Worm (Caenorhabditis elegans) whole organism, L2 larva: ENCODE data around the gene ins-13.
A peak's percentile ranks its signal among the peaks of the same experiment; 100 is the strongest.

Source experiments
- C34F6.9 ChIP-seq: fragments of 150-350 bp; optimal IDR thresholded peaks from 2 replicates; lab custom pipeline; 2014; ENCODE audit warnings: missing biosample characterization, missing genetic modification characterization
- aly-2 ChIP-seq: fragments of 150-350 bp; optimal IDR thresholded peaks from 2 replicates; lab custom pipeline; 2014; ENCODE audit warnings: missing biosample characterization, missing genetic modification characterization
- blmp-1 ChIP-seq: sonication (generic microtip); optimal IDR thresholded peaks from 2 replicates; lab custom pipeline; 2017; ENCODE audit warnings: missing genetic modification characterization, mild to moderate bottlenecking, missing compliant biosample characterization, antibody characterized with exemption, moderate library complexity; ENCODE audit not compliant: insufficient read depth
- crh-2 ChIP-seq: sonication (generic microtip); optimal IDR thresholded peaks from 2 replicates; lab custom pipeline; 2017; ENCODE audit warnings: missing biosample characterization, missing genetic modification characterization
- dmd-4 ChIP-seq: sonication (generic microtip); optimal IDR thresholded peaks from 2 replicates; lab custom pipeline; 2017; ENCODE audit warnings: missing biosample characterization, missing genetic modification characterization
- egl-27 ChIP-seq: sonication (generic microtip); optimal IDR thresholded peaks from 3 replicates; lab custom pipeline; 2017; ENCODE audit warnings: missing biosample characterization, missing genetic modification reagents, missing genetic modification characterization
- elt-1 ChIP-seq: fragments of 150-350 bp; optimal IDR thresholded peaks from 2 replicates; lab custom pipeline; 2014; ENCODE audit warnings: missing biosample characterization, missing genetic modification characterization
- elt-3 ChIP-seq: sonication (generic microtip); optimal IDR thresholded peaks from 2 replicates; lab custom pipeline; 2017; ENCODE audit warnings: missing biosample characterization, missing genetic modification characterization
- fos-1 ChIP-seq: fragments of 150-350 bp; optimal IDR thresholded peaks from 2 replicates; lab custom pipeline; 2014; ENCODE audit warnings: missing biosample characterization, missing genetic modification characterization
- gmeb-1 ChIP-seq: fragments of 150-350 bp; optimal IDR thresholded peaks from 2 replicates; lab custom pipeline; 2014; ENCODE audit warnings: missing biosample characterization, missing genetic modification characterization
- lin-11 ChIP-seq: fragments of 150-350 bp; sonication (generic microtip); optimal IDR thresholded peaks from 2 replicates; lab custom pipeline; 2014; ENCODE audit warnings: missing biosample characterization, missing genetic modification characterization, inconsistent platforms, mixed read lengths
- lin-39 ChIP-seq: fragments of 150-350 bp; optimal IDR thresholded peaks from 2 replicates; lab custom pipeline; 2014; ENCODE audit warnings: missing biosample characterization, missing genetic modification reagents, missing genetic modification characterization
- lsy-2 ChIP-seq, 2 experiments: fragments of 150-350 bp in 1 of 2; sonication (generic microtip) in 1 of 2; optimal IDR thresholded peaks; 2 replicates each; lab custom pipeline; 2014 to 2017; ENCODE audit warnings: missing biosample characterization in 2 of 2, missing genetic modification characterization in 2 of 2
- mab-5 ChIP-seq: fragments of 150-350 bp; optimal IDR thresholded peaks from 2 replicates; lab custom pipeline; 2014; ENCODE audit warnings: missing biosample characterization, missing genetic modification characterization
- mdl-1 ChIP-seq, 2 experiments: fragments of 150-350 bp in 1 of 2; sonication (generic microtip) in 1 of 2; optimal IDR thresholded peaks; 2 replicates each; lab custom pipeline; 2017; ENCODE audit warnings: missing biosample characterization in 2 of 2, missing genetic modification characterization in 2 of 2
- nhr-11 ChIP-seq: fragments of 150-350 bp; optimal IDR thresholded peaks from 2 replicates; lab custom pipeline; 2014; ENCODE audit warnings: missing biosample characterization, missing genetic modification characterization
- nhr-129 ChIP-seq: fragments of 150-350 bp; optimal IDR thresholded peaks from 2 replicates; lab custom pipeline; 2014; ENCODE audit warnings: missing biosample characterization, missing genetic modification characterization
- nhr-23 ChIP-seq: fragments of 150-350 bp; optimal IDR thresholded peaks from 2 replicates; lab custom pipeline; 2014; ENCODE audit warnings: missing biosample characterization, missing genetic modification reagents, missing genetic modification characterization
- nhr-6 ChIP-seq: fragments of 150-350 bp; optimal IDR thresholded peaks from 2 replicates; lab custom pipeline; 2014; ENCODE audit warnings: missing biosample characterization, missing genetic modification characterization
- nhr-77 ChIP-seq: fragments of 150-350 bp; optimal IDR thresholded peaks from 2 replicates; lab custom pipeline; 2014; ENCODE audit warnings: missing biosample characterization, missing genetic modification characterization
- peb-1 ChIP-seq: fragments of 150-350 bp; optimal IDR thresholded peaks from 2 replicates; lab custom pipeline; 2014; ENCODE audit warnings: missing biosample characterization, missing genetic modification characterization
- sem-4 ChIP-seq: fragments of 150-350 bp; optimal IDR thresholded peaks from 2 replicates; lab custom pipeline; 2014; ENCODE audit warnings: missing biosample characterization, missing genetic modification reagents, missing genetic modification characterization
- unc-55 ChIP-seq: fragments of 150-350 bp; sonication (generic microtip); optimal IDR thresholded peaks from 3 replicates; lab custom pipeline; 2014; ENCODE audit warnings: missing biosample characterization, missing genetic modification reagents, missing genetic modification characterization
- unc-62 ChIP-seq: fragments of 150-350 bp; optimal IDR thresholded peaks from 2 replicates; lab custom pipeline; 2014; ENCODE audit warnings: missing biosample characterization, missing genetic modification reagents, missing genetic modification characterization
- zag-1 ChIP-seq: fragments of 150-350 bp; optimal IDR thresholded peaks from 2 replicates; lab custom pipeline; 2014; ENCODE audit warnings: missing biosample characterization, missing genetic modification characterization
- ztf-11 ChIP-seq: sonication (generic microtip); optimal IDR thresholded peaks from 2 replicates; lab custom pipeline; 2017; ENCODE audit warnings: missing biosample characterization, missing genetic modification characterization
- ztf-4 ChIP-seq: fragments of 150-350 bp; optimal IDR thresholded peaks from 2 replicates; lab custom pipeline; 2014; ENCODE audit warnings: missing biosample characterization, missing genetic modification characterization

Gene ins-13

ce11 chrII:5511417-5512353, 33.0 kb downstream of the ins-13 start:
- peak; percentile 13 for TF ChIP-seq blmp-1 (tag; lab: Kevin White, UChicago)
- no peak for TF ChIP-seq elt-3 (tag; lab: Kevin White, UChicago)
- peak; percentile 44 for TF ChIP-seq unc-55 (GFP tag; lab: Kevin White, UChicago)
- TF ChIP-seq C34F6.9 (tag; lab: Kevin White, UChicago), result peak; percentile 83
- no peak for TF ChIP-seq crh-2
- TF ChIP-seq lsy-2 (tag; optimal IDR thresholded peaks at IDR 0.05; lab: Kevin White, UChicago), result peak in 1 of 2 experiments; percentile 56
- peak; percentile 44 for TF ChIP-seq nhr-129 (tag; lab: Kevin White, UChicago)

ce11 chrII:5505820-5506287, 38.8 kb downstream of the ins-13 start, which contains the start of gene npp-24:
TSS of gene npp-24 (plus strand) at chrII:5505870.
- peak; percentile 10 for TF ChIP-seq C34F6.9 (tag; lab: Kevin White, UChicago)
- no peak for TF ChIP-seq lin-39 (tag; lab: Kevin White, UChicago)
- TF ChIP-seq unc-55 (GFP tag; lab: Kevin White, UChicago), result peak; percentile 13
- no peak for TF ChIP-seq gmeb-1 (tag; lab: Kevin White, UChicago)
- TF ChIP-seq aly-2 (tag; lab: Kevin White, UChicago), result no peak
- TF ChIP-seq blmp-1 (tag; lab: Kevin White, UChicago), result peak; percentile 49
- no peak for TF ChIP-seq egl-27 (tag; lab: Kevin White, UChicago)
- TF ChIP-seq zag-1 (tag; lab: Kevin White, UChicago), result no peak
- TF ChIP-seq lsy-2 (tag; optimal IDR thresholded peaks at IDR 0.05; lab: Kevin White, UChicago), result peak in 1 of 2 experiments; percentile 38

ce11 chrII:5503760-5504159, 40.9 kb downstream of the ins-13 start, which contains the start of gene cyp-44A1:
TSS of gene cyp-44A1 (plus strand) at chrII:5504044.
- peak; percentile 2 for TF ChIP-seq fos-1
- no peak for TF ChIP-seq ztf-11 (tag; lab: Kevin White, UChicago)

- TF ChIP-seq egl-27 (tag; lab: Kevin White, UChicago) (no peak), lsy-2 (tag; optimal IDR thresholded peaks at IDR 0.05; lab: Kevin White, UChicago) (peak in 1 of 2 experiments; percentile 49), gmeb-1 (tag; lab: Kevin White, UChicago) (peak; percentile 70), unc-62 (no peak), C34F6.9 (tag; lab: Kevin White, UChicago) (peak; percentile 33), nhr-129 (tag; lab: Kevin White, UChicago) (peak; percentile 35)
Observed at ce11 chrII:5500986-5501657, 43.5 kb downstream of the ins-13 start, which contains the start of gene F12A10.8. TSS of gene F12A10.8 (minus strand) at chrII:5501064.

ce11 chrII:5500470-5500869, 44.2 kb downstream of the ins-13 start, which contains the start of gene fzy-1:
TSS of gene fzy-1 (plus strand) at chrII:5500770.
- TF ChIP-seq nhr-23 (tag; lab: Kevin White, UChicago) (no peak), nhr-129 (tag; lab: Kevin White, UChicago) (no peak), nhr-77 (tag; lab: Kevin White, UChicago) (no peak), lin-39 (tag; lab: Kevin White, UChicago) (no peak), elt-3 (tag; lab: Kevin White, UChicago) (no peak), sem-4 (tag; lab: Kevin White, UChicago) (no peak), mdl-1 (tag; optimal IDR thresholded peaks at IDR 0.05; lab: Kevin White, UChicago) (no peak), lin-11 (tag; lab: Kevin White, UChicago) (no peak), C34F6.9 (tag; lab: Kevin White, UChicago) (no peak), nhr-6 (tag; lab: Kevin White, UChicago) (no peak), mab-5 (tag; lab: Kevin White, UChicago) (no peak), lsy-2 (tag; optimal IDR thresholded peaks at IDR 0.05; lab: Kevin White, UChicago) (no peak), ztf-4 (tag; lab: Kevin White, UChicago) (no peak), dmd-4 (tag; lab: Kevin White, UChicago) (no peak), nhr-11 (no peak), blmp-1 (tag; lab: Kevin White, UChicago) (no peak), elt-1 (no peak), peb-1 (tag; lab: Kevin White, UChicago) (no peak)
